Worm (Caenorhabditis elegans) whole organism, early embryonic: ENCODE measurements around the gene F21D9.1.

ENCODE experiments used
- B0310.2 ChIP-seq: sonication (generic microtip); optimal IDR thresholded peaks from 2 replicates; lab custom pipeline; 2016; ENCODE audit warnings: mild to moderate bottlenecking, missing genetic modification characterization, missing compliant biosample characterization
- F13C5.2 ChIP-seq: sonication (generic microtip); optimal IDR thresholded peaks from 2 replicates; lab custom pipeline; 2017; ENCODE audit warnings: mild to moderate bottlenecking, missing genetic modification characterization, inconsistent platforms, missing compliant biosample characterization
- aly-1 ChIP-seq: sonication (generic microtip); optimal IDR thresholded peaks from 2 replicates; lab custom pipeline; 2016; ENCODE audit warnings: missing genetic modification characterization, missing compliant biosample characterization
- ama-1 ChIP-seq: fragments of 150-350 bp; optimal IDR thresholded peaks from 2 replicates; lab custom pipeline; 2014
- ceh-13 ChIP-seq: fragments of 200-800 bp; sonication (Bioruptor generic); optimal IDR thresholded peaks from 2 replicates; lab custom pipeline; 2018; ENCODE audit warnings: mild to moderate bottlenecking, missing genetic modification characterization, missing compliant biosample characterization
- ceh-36 ChIP-seq: sonication (generic microtip); optimal IDR thresholded peaks from 2 replicates; lab custom pipeline; 2016; ENCODE audit warnings: missing genetic modification characterization, inconsistent platforms, missing compliant biosample characterization
- ets-7 ChIP-seq: sonication (generic microtip); optimal IDR thresholded peaks from 2 replicates; lab custom pipeline; 2016; ENCODE audit warnings: missing genotype, missing genetic modification characterization, missing compliant biosample characterization
- hmg-4 ChIP-seq: fragments of 200-800 bp; sonication (Bioruptor generic); optimal IDR thresholded peaks from 2 replicates; lab custom pipeline; 2018; ENCODE audit warnings: mild to moderate bottlenecking, missing genetic modification characterization, missing compliant biosample characterization
- hnd-1 ChIP-seq: sonication (generic microtip); optimal IDR thresholded peaks from 2 replicates; lab custom pipeline; 2016; ENCODE audit warnings: missing genetic modification characterization, missing compliant biosample characterization

DNA sequence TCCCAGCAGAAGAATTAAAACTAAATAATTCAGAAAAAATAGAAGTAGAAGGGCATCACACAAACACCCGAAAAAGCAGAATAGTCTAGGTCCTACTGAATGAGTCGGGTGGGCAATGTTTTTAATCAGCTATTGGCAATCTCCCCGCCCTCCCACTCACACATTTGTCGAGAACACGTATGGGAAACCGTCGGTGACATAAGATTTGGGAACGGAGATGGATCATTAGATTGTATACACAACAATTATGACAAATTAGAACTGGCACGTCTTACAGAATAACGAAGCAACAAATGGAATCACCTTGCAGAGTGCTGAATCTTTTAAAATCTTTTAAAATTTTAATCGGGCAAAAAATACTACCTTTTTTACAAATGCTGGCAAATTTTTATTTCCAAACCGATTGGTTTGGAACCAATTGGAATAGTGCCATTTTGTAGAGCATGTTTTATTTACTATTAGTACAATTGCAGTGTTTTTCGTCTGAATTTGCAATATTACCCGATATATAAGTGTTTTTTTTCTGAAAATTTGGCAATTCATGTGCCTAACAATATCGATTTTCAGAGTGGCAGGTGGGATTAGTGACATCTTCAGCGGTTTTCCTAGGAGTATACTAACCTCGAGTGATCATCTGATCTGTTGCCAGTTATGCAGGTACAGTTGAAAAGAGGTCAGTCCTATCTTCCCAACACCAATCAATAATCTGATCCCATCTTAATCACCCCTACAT, 24.0 kb downstream of the F21D9.1 start, which contains the start of the genes F55C9.3 and fbxb-57:
- TF ChIP-seq hmg-4 (GFP tag; lab: Kevin White, UChicago): no peak
- TF ChIP-seq ama-1: no peak
- no peak for TF ChIP-seq F13C5.2 (tag; lab: Kevin White, UChicago)
- no peak for TF ChIP-seq aly-1 (tag; lab: Kevin White, UChicago)
- no peak for TF ChIP-seq ceh-36
- no peak for TF ChIP-seq ceh-13 (GFP tag; lab: Kevin White, UChicago)
- no peak for TF ChIP-seq hnd-1
- TF ChIP-seq ets-7: no peak
- no peak for TF ChIP-seq B0310.2 (tag; lab: Kevin White, UChicago)
